Worm (Caenorhabditis elegans): ENCODE results near the gene ZK84.5.

DNA sequence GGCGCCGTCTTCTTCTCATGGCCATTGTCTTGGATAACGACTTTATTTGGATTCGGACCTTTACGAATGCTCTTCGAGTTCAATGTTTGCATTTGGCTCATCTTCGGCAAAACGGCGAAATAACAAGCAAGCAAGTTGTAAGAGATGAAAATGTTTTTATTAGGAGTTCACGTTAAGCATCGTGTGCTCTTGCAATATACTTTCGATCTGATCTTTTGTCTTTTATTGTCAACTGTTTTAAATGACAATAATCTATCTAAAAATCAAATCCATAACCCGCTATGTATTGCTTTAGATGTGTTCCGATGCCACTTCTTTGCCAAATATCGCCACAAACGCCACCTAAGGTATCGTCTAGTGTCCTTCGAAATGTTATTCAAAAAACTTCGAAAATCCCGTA lies at the start of gene ZK84.5:
- TF ChIP-seq fkh-10 (GFP tag; optimal IDR thresholded peaks at IDR 0.05) (no peak), lin-14 (GFP tag; optimal IDR thresholded peaks at IDR 0.05) (no peak), mep-1 (tag; optimal IDR thresholded peaks at IDR 0.05) (no peak), unc-62 (GFP tag; optimal IDR thresholded peaks at IDR 0.05) (no peak), pqm-1 (tag; optimal IDR thresholded peaks at IDR 0.05) (no peak), egl-27 (tag; optimal IDR thresholded peaks at IDR 0.05) (no peak), nhr-90 (tag; optimal IDR thresholded peaks at IDR 0.05; ENCODE audit: poor library complexity) (no peak), ama-1 (optimal IDR thresholded peaks at IDR 0.05) (no peak)

Data from whole organism, L1 larva.